Fruit fly (Drosophila melanogaster): Measurements from ENCODE around the gene Coq3.

dm6 chr2L:21153844-21154243, 4.6 kb downstream of the Coq3 start:
- no peak for TF ChIP-seq net (GFP tag; optimal IDR thresholded peaks at IDR 0.05)
- no peak for TF ChIP-seq CG11762 (GFP tag; optimal IDR thresholded peaks at IDR 0.05; ENCODE audit: insufficient read depth)
- no peak for TF ChIP-seq CG8319 (GFP tag; optimal IDR thresholded peaks at IDR 0.05)
- TF ChIP-seq eg (GFP tag; IDR thresholded peaks at IDR 0.05): no peak
- no peak for TF ChIP-seq vri (GFP tag; optimal IDR thresholded peaks at IDR 0.05)
- TF ChIP-seq CG16779 (tag; optimal IDR thresholded peaks at IDR 0.05): no peak
- TF ChIP-seq CG7368 (GFP tag; optimal IDR thresholded peaks at IDR 0.05): no peak
- TF ChIP-seq Blimp-1 (GFP tag; optimal IDR thresholded peaks at IDR 0.05): no peak
- TF ChIP-seq Eip75B (GFP tag; optimal IDR thresholded peaks at IDR 0.05): no peak
- TF ChIP-seq svp (GFP tag): no peak
- no peak for TF ChIP-seq CG9139 (GFP tag; optimal IDR thresholded peaks at IDR 0.05)

Data from whole organism, prepupa.